Worm (Caenorhabditis elegans) whole organism, mixed stage, embryonic: Measurements from ENCODE around the gene AH9.3.
A peak's percentile ranks its signal among the peaks of the same experiment; 100 is the strongest.

Experiments
- M03D4.4 ChIP-seq: sonication (generic microtip); optimal IDR thresholded peaks from 2 replicates; lab custom pipeline; 2017; ENCODE audit warnings: mild to moderate bottlenecking, missing genetic modification characterization, missing compliant biosample characterization
- bed-3 ChIP-seq: fragments of 200-800 bp; sonication (Bioruptor generic); optimal IDR thresholded peaks from 3 replicates; lab custom pipeline; 2018; ENCODE audit warnings: mild to moderate bottlenecking, missing genetic modification characterization, moderate library complexity, missing compliant biosample characterization
- blmp-1 ChIP-seq: fragments of 150-350 bp; optimal IDR thresholded peaks from 2 replicates; lab custom pipeline; 2014; ENCODE audit warnings: missing biosample characterization, missing genetic modification characterization
- ceh-39 ChIP-seq: fragments of 150-350 bp; optimal IDR thresholded peaks from 2 replicates; lab custom pipeline; 2014; ENCODE audit warnings: missing biosample characterization, missing genetic modification characterization
- ceh-43 ChIP-seq: fragments of 200-800 bp; sonication (Bioruptor generic); optimal IDR thresholded peaks from 2 replicates; lab custom pipeline; 2018; ENCODE audit warnings: mild to moderate bottlenecking, missing genetic modification characterization, moderate library complexity, missing compliant biosample characterization
- ceh-83 ChIP-seq: fragments of 200-800 bp; sonication (Bioruptor generic); optimal IDR thresholded peaks from 2 replicates; lab custom pipeline; 2018; ENCODE audit warnings: mild to moderate bottlenecking, missing genetic modification characterization, missing compliant biosample characterization
- ces-1 ChIP-seq: fragments of 150-350 bp; optimal IDR thresholded peaks from 2 replicates; lab custom pipeline; 2014; ENCODE audit warnings: missing biosample characterization, missing genetic modification reagents, missing genetic modification characterization
- cnd-1 ChIP-seq: fragments of 200-800 bp; sonication (Bioruptor generic); optimal IDR thresholded peaks from 2 replicates; lab custom pipeline; 2018; ENCODE audit warnings: mild to moderate bottlenecking, missing genetic modification characterization, missing compliant biosample characterization
- elt-3 ChIP-seq: fragments of 150-350 bp; optimal IDR thresholded peaks from 2 replicates; lab custom pipeline; 2014; ENCODE audit warnings: missing biosample characterization, missing genetic modification characterization
- ham-2 ChIP-seq: fragments of 200-800 bp; sonication (Bioruptor generic); optimal IDR thresholded peaks from 2 replicates; lab custom pipeline; 2018; ENCODE audit warnings: mild to moderate bottlenecking, missing genetic modification characterization, missing compliant biosample characterization
- hlh-1 ChIP-seq: fragments of 150-350 bp; optimal IDR thresholded peaks from 2 replicates; lab custom pipeline; 2014; ENCODE audit warnings: missing biosample characterization, missing genetic modification reagents, missing genetic modification characterization
- lin-13 ChIP-seq: fragments of 150-350 bp; optimal IDR thresholded peaks from 2 replicates; lab custom pipeline; 2014; ENCODE audit warnings: missing biosample characterization, missing genetic modification characterization
- lin-32 ChIP-seq: fragments of 200-800 bp; sonication (Bioruptor generic); optimal IDR thresholded peaks from 2 replicates; lab custom pipeline; 2018; ENCODE audit warnings: mild to moderate bottlenecking, missing genetic modification characterization, missing compliant biosample characterization
- lsy-2 ChIP-seq: fragments of 150-350 bp; optimal IDR thresholded peaks from 2 replicates; lab custom pipeline; 2014; ENCODE audit warnings: missing biosample characterization, missing genetic modification characterization
- mab-5 ChIP-seq: fragments of 150-350 bp; optimal IDR thresholded peaks from 2 replicates; lab custom pipeline; 2014; ENCODE audit warnings: missing biosample characterization, missing genetic modification characterization
- mep-1 ChIP-seq: fragments of 150-350 bp; optimal IDR thresholded peaks from 2 replicates; lab custom pipeline; 2017; ENCODE audit warnings: missing biosample characterization, missing genetic modification reagents, missing genetic modification characterization, inconsistent platforms
- mls-2 ChIP-seq: sonication (generic microtip); optimal IDR thresholded peaks from 2 replicates; lab custom pipeline; 2016; ENCODE audit warnings: mild to moderate bottlenecking, missing genetic modification characterization, moderate library complexity, missing compliant biosample characterization
- nhr-12 ChIP-seq: fragments of 150-350 bp; optimal IDR thresholded peaks from 2 replicates; lab custom pipeline; 2014; ENCODE audit warnings: missing biosample characterization, missing genetic modification characterization
- nhr-2 ChIP-seq: fragments of 150-350 bp; optimal IDR thresholded peaks from 2 replicates; lab custom pipeline; 2014; ENCODE audit warnings: missing biosample characterization, missing genetic modification characterization
- nhr-237 ChIP-seq: fragments of 150-350 bp; optimal IDR thresholded peaks from 2 replicates; lab custom pipeline; 2014; ENCODE audit warnings: missing biosample characterization, missing genetic modification characterization
- nhr-28 ChIP-seq: fragments of 150-350 bp; optimal IDR thresholded peaks from 2 replicates; lab custom pipeline; 2014; ENCODE audit warnings: missing biosample characterization, missing genetic modification characterization
- nhr-76 ChIP-seq: sonication (generic microtip); optimal IDR thresholded peaks from 2 replicates; lab custom pipeline; 2017; ENCODE audit warnings: missing biosample characterization, missing genetic modification characterization
- pha-4 ChIP-seq: fragments of 150-350 bp; optimal IDR thresholded peaks from 2 replicates; lab custom pipeline; 2018; ENCODE audit warnings: missing biosample characterization, missing genetic modification reagents, missing genetic modification characterization
- snpc-4 ChIP-seq: fragments of 150-350 bp; optimal IDR thresholded peaks from 2 replicates; lab custom pipeline; 2014; ENCODE audit warnings: missing biosample characterization, missing genetic modification characterization
- sptf-1 ChIP-seq: sonication (generic microtip); optimal IDR thresholded peaks from 2 replicates; lab custom pipeline; 2017; ENCODE audit warnings: mild to moderate bottlenecking, missing genetic modification characterization, moderate library complexity, missing compliant biosample characterization
- tbx-8 ChIP-seq: fragments of 200-800 bp; sonication (Bioruptor generic); optimal IDR thresholded peaks from 2 replicates; lab custom pipeline; 2018; ENCODE audit warnings: mild to moderate bottlenecking, missing genetic modification characterization, moderate library complexity, missing compliant biosample characterization
- unc-120 ChIP-seq: sonication (generic microtip); optimal IDR thresholded peaks from 2 replicates; lab custom pipeline; 2017; ENCODE audit warnings: missing genetic modification characterization, missing compliant biosample characterization; ENCODE audit not compliant: poor library complexity, severe bottlenecking
- unc-39 ChIP-seq: fragments of 150-350 bp; optimal IDR thresholded peaks from 2 replicates; lab custom pipeline; 2014; ENCODE audit warnings: missing biosample characterization, missing genetic modification characterization
- unc-62 ChIP-seq: fragments of 150-350 bp; optimal IDR thresholded peaks from 2 replicates; lab custom pipeline; 2014; ENCODE audit warnings: missing biosample characterization, missing genetic modification reagents, missing genetic modification characterization
- zip-8 ChIP-seq: fragments of 150-350 bp; optimal IDR thresholded peaks from 2 replicates; lab custom pipeline; 2014; ENCODE audit warnings: missing biosample characterization, missing genetic modification characterization
- ztf-11 ChIP-seq: fragments of 150-350 bp; optimal IDR thresholded peaks from 2 replicates; lab custom pipeline; 2014; ENCODE audit warnings: missing biosample characterization, missing genetic modification characterization

The AH9.3 gene

DNA sequence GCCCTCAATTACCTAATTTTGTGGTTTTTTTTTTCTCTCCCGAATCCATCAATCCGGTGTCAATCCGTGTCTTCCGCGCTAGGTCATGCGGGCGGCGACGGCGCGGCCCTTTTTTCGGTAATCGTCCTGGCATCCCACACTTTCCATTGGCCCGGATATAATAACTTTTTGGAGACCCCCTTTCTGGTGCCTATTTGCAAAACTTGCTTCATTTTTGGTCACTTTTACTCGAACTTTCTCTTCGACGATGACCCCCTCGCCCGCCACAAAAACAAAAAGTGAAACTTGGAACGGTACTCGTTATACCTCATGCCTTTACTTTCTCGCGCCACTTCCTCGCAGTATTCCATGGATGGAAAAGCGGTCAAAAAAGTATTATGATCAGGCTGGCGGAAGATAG, 46.4 kb downstream of the AH9.3 start:
- TF ChIP-seq nhr-76 (tag; lab: Kevin White, UChicago) (no peak), cnd-1 (tag; lab: Kevin White, UChicago) (no peak), ceh-43 (GFP tag; lab: Kevin White, UChicago) (no peak), lsy-2 (tag; lab: Kevin White, UChicago) (no peak), unc-120 (no peak), ztf-11 (tag; lab: Kevin White, UChicago) (no peak), sptf-1 (no peak), M03D4.4 (tag; lab: Kevin White, UChicago) (no peak), mls-2 (tag; lab: Kevin White, UChicago) (no peak), nhr-28 (tag; lab: Kevin White, UChicago) (no peak), ceh-39 (tag; lab: Kevin White, UChicago) (no peak), bed-3 (GFP tag; lab: Kevin White, UChicago) (no peak), mab-5 (tag; lab: Kevin White, UChicago) (no peak), blmp-1 (tag; lab: Kevin White, UChicago) (no peak), ham-2 (GFP tag; lab: Kevin White, UChicago) (no peak), tbx-8 (GFP tag; lab: Kevin White, UChicago) (no peak), pha-4 (no peak)

DNA sequence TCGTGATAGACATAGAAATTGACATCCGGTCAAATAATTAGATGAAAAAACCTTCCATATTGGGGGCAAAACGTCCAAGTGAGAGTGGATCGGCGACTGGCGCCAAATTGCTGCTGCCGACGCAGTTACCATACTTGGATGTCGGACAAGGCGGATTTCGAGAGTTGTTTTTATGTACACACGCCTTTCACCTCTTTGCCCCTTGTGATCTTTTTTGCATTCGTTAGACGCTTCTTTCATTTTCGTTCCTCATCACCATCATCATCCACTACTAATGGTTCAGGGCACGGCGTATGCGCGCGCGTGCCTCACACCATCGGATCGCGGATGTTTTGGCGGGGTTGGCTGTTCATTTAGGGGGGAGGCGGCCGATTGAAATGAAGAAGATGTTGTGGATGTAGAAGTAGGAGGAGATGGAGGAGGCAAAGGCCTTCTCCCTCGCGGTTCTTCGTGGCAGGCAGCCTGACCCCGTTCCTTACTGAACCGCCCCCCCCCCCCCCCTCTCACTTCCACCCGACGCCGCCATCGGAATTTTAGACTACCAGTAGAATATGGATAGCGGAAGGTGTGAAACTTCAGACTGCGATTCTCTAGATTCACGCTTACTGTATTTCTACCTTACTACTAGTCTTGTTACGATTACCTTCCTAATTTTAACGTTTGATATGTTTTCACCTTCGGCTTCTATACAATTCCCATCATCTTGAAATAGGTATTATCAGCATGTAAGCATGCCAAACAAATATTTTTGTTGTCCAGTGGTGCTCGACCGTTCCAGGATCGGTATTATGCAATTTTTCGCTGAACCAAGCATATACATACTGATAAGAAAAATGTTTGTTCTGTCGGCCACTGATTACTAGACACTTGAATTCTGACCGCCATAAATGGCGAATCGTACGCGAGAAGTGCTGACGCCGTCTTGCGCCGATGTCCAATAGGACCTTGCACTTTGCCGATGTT, 47.2 kb downstream of the AH9.3 start:
- TF ChIP-seq mab-5 (tag; lab: Kevin White, UChicago), result no peak
- peak; percentile 36 for TF ChIP-seq sptf-1

DNA sequence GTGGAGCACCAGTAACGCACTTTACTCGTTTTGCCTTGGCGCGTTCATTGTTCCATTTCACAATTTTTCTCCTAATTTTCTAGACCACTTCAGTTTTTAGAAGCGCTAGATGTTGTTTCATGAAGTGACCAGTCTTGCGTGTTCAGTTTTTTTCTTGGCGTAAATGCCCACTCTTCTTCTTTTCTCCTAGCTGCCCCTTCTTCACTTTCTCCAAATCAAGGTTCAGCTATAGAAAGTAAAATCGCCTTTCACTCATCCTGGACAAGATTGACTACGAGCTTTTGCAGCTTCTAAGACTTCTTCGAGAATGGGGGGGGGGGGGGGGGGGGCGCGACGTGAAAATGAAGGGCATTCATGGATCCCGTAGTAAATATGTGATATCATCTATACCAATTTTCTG, 48.2 kb downstream of the AH9.3 start:
- no peak for TF ChIP-seq sptf-1
- no peak for TF ChIP-seq tbx-8 (GFP tag; lab: Kevin White, UChicago)
- TF ChIP-seq zip-8, result no peak
- no peak for TF ChIP-seq unc-62 (GFP tag; lab: Kevin White, UChicago)
- TF ChIP-seq nhr-2, result no peak
- TF ChIP-seq ceh-43 (GFP tag; lab: Kevin White, UChicago), result no peak
- TF ChIP-seq nhr-237 (tag; lab: Kevin White, UChicago), result no peak
- no peak for TF ChIP-seq unc-120
- TF ChIP-seq bed-3 (GFP tag; lab: Kevin White, UChicago), result no peak
- TF ChIP-seq ces-1 (GFP tag; lab: Kevin White, UChicago), result no peak
- TF ChIP-seq mls-2 (tag; lab: Kevin White, UChicago), result no peak
- no peak for TF ChIP-seq M03D4.4 (tag; lab: Kevin White, UChicago)
- TF ChIP-seq nhr-76 (tag; lab: Kevin White, UChicago), result no peak
- TF ChIP-seq ztf-11 (tag; lab: Kevin White, UChicago), result no peak
- no peak for TF ChIP-seq lin-13 (tag; lab: Kevin White, UChicago)
- TF ChIP-seq hlh-1, result no peak
- no peak for TF ChIP-seq nhr-28 (tag; lab: Kevin White, UChicago)
- TF ChIP-seq lsy-2 (tag; lab: Kevin White, UChicago), result no peak
- TF ChIP-seq unc-39 (tag; lab: Kevin White, UChicago), result no peak

DNA sequence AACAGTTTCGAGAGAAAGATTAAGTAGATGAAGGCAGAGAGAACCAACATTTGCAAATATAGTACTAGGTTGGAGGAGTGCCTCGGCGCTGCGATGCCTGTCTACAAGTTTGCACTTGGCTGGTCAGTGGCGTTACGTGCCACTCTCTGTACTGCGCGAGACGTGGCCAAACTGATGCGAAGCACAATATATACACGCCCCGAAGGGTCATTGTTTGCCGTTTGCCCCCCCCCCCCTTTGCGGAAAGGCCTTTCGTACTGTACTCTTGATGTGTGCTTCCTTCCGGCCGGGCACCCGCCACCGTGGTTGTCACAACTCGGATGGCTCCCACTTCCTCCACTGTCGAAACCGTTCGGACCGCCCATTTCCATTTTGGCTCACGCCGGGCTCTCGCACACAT, 48.8 kb downstream of the AH9.3 start:
- no peak for TF ChIP-seq ceh-83 (GFP tag; lab: Kevin White, UChicago)
- peak; percentile 19 for TF ChIP-seq pha-4
- TF ChIP-seq nhr-2, result no peak
- no peak for TF ChIP-seq bed-3 (GFP tag; lab: Kevin White, UChicago)
- TF ChIP-seq lin-32 (GFP tag; lab: Kevin White, UChicago), result no peak
- no peak for TF ChIP-seq ztf-11 (tag; lab: Kevin White, UChicago)

DNA sequence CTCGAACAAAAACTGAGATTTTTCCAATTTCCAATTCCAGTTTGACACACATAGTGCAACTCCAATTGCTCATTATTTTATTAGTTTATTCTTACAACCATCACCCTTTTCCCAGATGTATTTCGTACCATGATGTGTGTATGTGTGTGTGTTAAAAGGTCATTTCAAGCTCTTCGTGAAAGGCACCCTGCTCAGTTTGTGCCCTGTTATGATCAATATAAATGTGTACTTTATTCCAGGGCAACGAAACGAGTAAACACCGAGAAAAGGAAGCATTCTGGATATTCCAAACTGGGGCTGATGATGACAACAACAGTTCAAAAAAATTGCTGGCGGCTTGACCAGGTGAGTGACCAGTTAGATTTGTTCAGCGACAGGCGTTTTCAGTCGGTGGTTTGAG, 50.2 kb downstream of the AH9.3 start, which contains the start of gene peb-1:
TSS of gene peb-1 (plus strand) at position 301 of the 400 bp plus-strand sequence.
- TF ChIP-seq ceh-39 (tag; lab: Kevin White, UChicago), result no peak
- TF ChIP-seq unc-39 (tag; lab: Kevin White, UChicago), result no peak
- TF ChIP-seq nhr-28 (tag; lab: Kevin White, UChicago), result no peak
- TF ChIP-seq sptf-1, result no peak
- no peak for TF ChIP-seq mab-5 (tag; lab: Kevin White, UChicago)
- TF ChIP-seq ztf-11 (tag; lab: Kevin White, UChicago), result no peak
- TF ChIP-seq ceh-43 (GFP tag; lab: Kevin White, UChicago), result no peak
- no peak for TF ChIP-seq M03D4.4 (tag; lab: Kevin White, UChicago)
- TF ChIP-seq mls-2 (tag; lab: Kevin White, UChicago), result no peak
- TF ChIP-seq nhr-12 (tag; lab: Kevin White, UChicago), result no peak
- TF ChIP-seq elt-3 (tag; lab: Kevin White, UChicago), result no peak
- no peak for TF ChIP-seq lsy-2 (tag; lab: Kevin White, UChicago)
- TF ChIP-seq ceh-83 (GFP tag; lab: Kevin White, UChicago), result no peak
- TF ChIP-seq mep-1 (tag; lab: Kevin White, UChicago), result no peak
- no peak for TF ChIP-seq pha-4
- TF ChIP-seq ham-2 (GFP tag; lab: Kevin White, UChicago), result no peak
- no peak for TF ChIP-seq snpc-4 (tag; lab: Kevin White, UChicago)
- TF ChIP-seq, all 35 proteins: peak for 0
